Worm (Caenorhabditis elegans): ENCODE data around the gene gegf-1.

DNA sequence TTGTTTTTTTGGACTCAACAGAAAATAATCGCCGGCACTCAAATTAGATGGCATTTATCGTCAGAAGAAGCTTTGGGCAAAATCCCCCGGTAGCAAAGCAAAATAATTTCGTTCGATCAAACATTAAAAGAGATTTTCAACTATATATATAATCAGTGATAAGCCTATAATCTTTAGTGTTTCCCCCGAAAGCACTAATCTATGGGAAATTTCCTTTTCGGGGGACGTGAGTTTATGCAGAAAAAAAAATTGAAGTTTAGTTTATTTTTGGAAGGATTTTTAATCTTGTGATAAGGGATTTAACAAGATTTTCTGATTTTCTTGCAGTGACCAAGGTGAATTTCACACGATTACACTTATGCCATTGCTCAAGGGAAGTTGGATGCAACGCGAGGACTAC is 23.7 kb downstream of the gegf-1 start:
- TF ChIP-seq unc-39 (tag; optimal IDR thresholded peaks at IDR 0.05) (no peak), peb-1 (tag; optimal IDR thresholded peaks at IDR 0.05) (no peak), mbf-1 (tag; optimal IDR thresholded peaks at IDR 0.05) (no peak)

Data from whole organism, L2 larva.